In the genomic region with DNA sequence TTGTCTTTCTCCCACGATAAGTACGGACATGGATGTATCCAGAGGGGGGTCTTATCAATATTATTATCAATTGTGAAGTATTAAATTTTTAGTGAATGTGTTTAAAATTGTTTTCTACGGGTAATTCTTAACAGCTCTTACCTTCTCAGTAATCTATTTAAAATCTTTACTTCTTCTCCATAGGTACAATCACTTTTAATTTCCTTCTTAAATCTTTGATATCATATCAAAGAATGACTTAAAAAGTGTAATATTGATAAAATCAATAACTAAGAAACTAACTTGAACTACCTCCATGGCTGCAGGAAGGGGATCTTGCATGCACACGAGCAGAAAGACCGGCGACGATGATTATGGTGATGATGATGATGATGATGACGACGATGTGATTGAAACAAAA, we compare ENCODE assay signal across 3 fruit fly cellular contexts.
TF ChIP-seq lines count a peak whose summit lies in the region.

No protein-coding gene starts in this region.

TF ChIP-seq in whole organism, embryonic, 481 proteins besides CTCF, POLR2A, EP300 and RAD21 (continued from another document):
- TF ChIP-seq CG30403 (GFP tag; optimal IDR thresholded peaks at IDR 0.05; lab: Kevin White, UChicago) (no peak), bcd (GFP tag; optimal IDR thresholded peaks at IDR 0.05; lab: Kevin White, UChicago) (no peak), CG17802 (tag; optimal IDR thresholded peaks at IDR 0.05; lab: Kevin White, UChicago) (no peak), grn (GFP tag; optimal IDR thresholded peaks at IDR 0.05; lab: Kevin White, UChicago) (no peak), danr (GFP tag; IDR thresholded peaks at IDR 0.05; lab: Robert Waterston, UW) (no peak), CG33213 (GFP tag; optimal IDR thresholded peaks at IDR 0.05; lab: Kevin White, UChicago) (no peak), sd (tag; optimal IDR thresholded peaks at IDR 0.05; lab: Kevin White, UChicago) (no peak), bsh (GFP tag; optimal IDR thresholded peaks at IDR 0.05; lab: Kevin White, UChicago) (no peak), CG10979 (tag; optimal IDR thresholded peaks at IDR 0.05; lab: Kevin White, UChicago) (peak; percentile 2), CG4617 (GFP tag; optimal IDR thresholded peaks at IDR 0.05; lab: Kevin White, UChicago; ENCODE audit: borderline replicate concordance) (no peak)

TF ChIP-seq in whole organism, prepupa, 60 proteins besides CTCF, POLR2A, EP300 and RAD21 (continued from another document):
- TF ChIP-seq CG32006 (GFP tag; optimal IDR thresholded peaks at IDR 0.05; lab: Kevin White, UChicago): peak; percentile 5
- peak; percentile 44 for TF ChIP-seq Eip93F (GFP tag; optimal IDR thresholded peaks at IDR 0.05; lab: Kevin White, UChicago)
- peak; percentile 45 for TF ChIP-seq Ets21C (GFP tag; optimal IDR thresholded peaks at IDR 0.05; lab: Kevin White, UChicago)
- peak; percentile 54 for TF ChIP-seq CG11902 (GFP tag; optimal IDR thresholded peaks at IDR 0.05; lab: Kevin White, UChicago)
- peak; percentile 58 for TF ChIP-seq CG31627 (GFP tag; optimal IDR thresholded peaks at IDR 0.05; lab: Kevin White, UChicago)
- TF ChIP-seq Sox102F (GFP tag; optimal IDR thresholded peaks at IDR 0.05; lab: Kevin White, UChicago): peak; percentile 68
- peak; percentile 94 for TF ChIP-seq Eip78C (GFP tag; lab: Kevin White, UChicago)
- peak; percentile 77 for TF ChIP-seq CG3919 (GFP tag; optimal IDR thresholded peaks at IDR 0.05; lab: Kevin White, UChicago)
- TF ChIP-seq Hr4 (GFP tag; optimal IDR thresholded peaks at IDR 0.05; lab: Kevin White, UChicago): no peak
- TF ChIP-seq fkh (GFP tag; optimal IDR thresholded peaks at IDR 0.05; lab: Kevin White, UChicago): no peak
- no peak for TF ChIP-seq CG8119 (GFP tag; IDR thresholded peaks at IDR 0.05; lab: Robert Waterston, UW)
- peak; percentile 16 for TF ChIP-seq fd59A (GFP tag; optimal IDR thresholded peaks at IDR 0.05; lab: Kevin White, UChicago)
- TF ChIP-seq CG6276 (GFP tag; optimal IDR thresholded peaks at IDR 0.05; lab: Kevin White, UChicago): no peak
- TF ChIP-seq CG15336 (GFP tag; IDR thresholded peaks at IDR 0.05; lab: Robert Waterston, UW): no peak
- peak; percentile 69 for TF ChIP-seq Eip75B (GFP tag; optimal IDR thresholded peaks at IDR 0.05; lab: Kevin White, UChicago)
- TF ChIP-seq CG34406 (GFP tag; optimal IDR thresholded peaks at IDR 0.05; lab: Kevin White, UChicago): peak; percentile 75
- TF ChIP-seq CG6808 (GFP tag; optimal IDR thresholded peaks at IDR 0.05; lab: Kevin White, UChicago): peak; percentile 69
- TF ChIP-seq svp (GFP tag; lab: Kevin White, UChicago): peak; percentile 92
- TF ChIP-seq CG8319 (GFP tag; optimal IDR thresholded peaks at IDR 0.05; lab: Kevin White, UChicago): peak; percentile 68
- TF ChIP-seq CG3032 (tag; optimal IDR thresholded peaks at IDR 0.05; lab: Kevin White, UChicago): peak; percentile 72
- TF ChIP-seq Gug (GFP tag; IDR thresholded peaks at IDR 0.05; lab: Robert Waterston, UW): no peak
- no peak for TF ChIP-seq CG4318 (GFP tag; optimal IDR thresholded peaks at IDR 0.05; lab: Kevin White, UChicago)
- TF ChIP-seq CG10669 (GFP tag; optimal IDR thresholded peaks at IDR 0.05; lab: Kevin White, UChicago): peak; percentile 65
- no peak for TF ChIP-seq salr (GFP tag; optimal IDR thresholded peaks at IDR 0.05; lab: Kevin White, UChicago)
- peak; percentile 37 for TF ChIP-seq fd85E (GFP tag; optimal IDR thresholded peaks at IDR 0.05; lab: Kevin White, UChicago)
- peak; percentile 68 for TF ChIP-seq CG8632 (GFP tag; optimal IDR thresholded peaks at IDR 0.05; lab: Kevin White, UChicago)
- TF ChIP-seq dsx (GFP tag; optimal IDR thresholded peaks at IDR 0.05; lab: Kevin White, UChicago; ENCODE audit: poor library complexity, severe bottlenecking): peak; percentile 69
- TF ChIP-seq CG9139 (GFP tag; optimal IDR thresholded peaks at IDR 0.05; lab: Kevin White, UChicago): peak; percentile 40
- TF ChIP-seq CG11294 (GFP tag; IDR thresholded peaks at IDR 0.05; lab: Robert Waterston, UW): no peak
- TF ChIP-seq vri (GFP tag; optimal IDR thresholded peaks at IDR 0.05; lab: Kevin White, UChicago): peak; percentile 39
- peak; percentile 84 for TF ChIP-seq acj6 (GFP tag; optimal IDR thresholded peaks at IDR 0.05; lab: Kevin White, UChicago)
- no peak for TF ChIP-seq CG1621 (tag; optimal IDR thresholded peaks at IDR 0.05; lab: Kevin White, UChicago)
- peak; percentile 65 for TF ChIP-seq CG10631 (GFP tag; optimal IDR thresholded peaks at IDR 0.05; lab: Kevin White, UChicago)
- TF ChIP-seq CG7368 (GFP tag; optimal IDR thresholded peaks at IDR 0.05; lab: Kevin White, UChicago): peak; percentile 63
- TF ChIP-seq CG6792 (GFP tag; optimal IDR thresholded peaks at IDR 0.05; lab: Kevin White, UChicago): peak; percentile 59
- TF ChIP-seq Smox (GFP tag; optimal IDR thresholded peaks at IDR 0.05; lab: Kevin White, UChicago): peak; percentile 83
- peak; percentile 81 for TF ChIP-seq esn (GFP tag; optimal IDR thresholded peaks at IDR 0.05; lab: Kevin White, UChicago)
- peak; percentile 55 for TF ChIP-seq Blimp-1 (GFP tag; optimal IDR thresholded peaks at IDR 0.05; lab: Kevin White, UChicago)
TF ChIP-seq in whole organism, prepupa: peak in this region for 45.

TF ChIP-seq in whole organism, wandering third instar larva, 38 proteins besides CTCF, POLR2A, EP300 and RAD21 (continued from another document):
- TF ChIP-seq OdsH (GFP tag; optimal IDR thresholded peaks at IDR 0.05; lab: Kevin White, UChicago) (peak; percentile 79), sv (GFP tag; optimal IDR thresholded peaks at IDR 0.05; lab: Kevin White, UChicago) (no peak), brk (GFP tag; optimal IDR thresholded peaks at IDR 0.05; lab: Kevin White, UChicago) (peak; percentile 51), woc (GFP tag; optimal IDR thresholded peaks at IDR 0.05; lab: Kevin White, UChicago) (peak; percentile 29), dsf (GFP tag; optimal IDR thresholded peaks at IDR 0.05; lab: Kevin White, UChicago; ENCODE audit: borderline replicate concordance) (no peak)
